Worm (Caenorhabditis elegans): ENCODE results near the gene spe-41.

ce11 chrIII:3426741-3427140 lies 17.3 kb downstream of the spe-41 start:
- no peak for TF ChIP-seq pha-4 (tag; optimal IDR thresholded peaks at IDR 0.05)
- no peak for TF ChIP-seq F39B2.1 (GFP tag; IDR thresholded peaks at IDR 0.05)
- TF ChIP-seq die-1 (tag; optimal IDR thresholded peaks at IDR 0.05) = peak; percentile 46
- TF ChIP-seq snpc-4 (GFP tag; optimal IDR thresholded peaks at IDR 0.05) = no peak
- TF ChIP-seq snpc-4 (tag; optimal IDR thresholded peaks at IDR 0.05) = peak in 1 of 4 experiments; percentile 5

Measured in whole organism, young adult.